Worm (Caenorhabditis elegans) whole organism, early embryonic: ENCODE data around the gene grd-5.

Experiments used
- B0310.2 ChIP-seq: sonication (generic microtip); optimal IDR thresholded peaks from 2 replicates; lab custom pipeline; 2016; ENCODE audit warnings: mild to moderate bottlenecking, missing genetic modification characterization, missing compliant biosample characterization
- F13C5.2 ChIP-seq: sonication (generic microtip); optimal IDR thresholded peaks from 2 replicates; lab custom pipeline; 2017; ENCODE audit warnings: mild to moderate bottlenecking, missing genetic modification characterization, inconsistent platforms, missing compliant biosample characterization
- aly-1 ChIP-seq: sonication (generic microtip); optimal IDR thresholded peaks from 2 replicates; lab custom pipeline; 2016; ENCODE audit warnings: missing genetic modification characterization, missing compliant biosample characterization
- ama-1 ChIP-seq: fragments of 150-350 bp; optimal IDR thresholded peaks from 2 replicates; lab custom pipeline; 2014
- ceh-13 ChIP-seq: fragments of 200-800 bp; sonication (Bioruptor generic); optimal IDR thresholded peaks from 2 replicates; lab custom pipeline; 2018; ENCODE audit warnings: mild to moderate bottlenecking, missing genetic modification characterization, missing compliant biosample characterization
- ceh-36 ChIP-seq: sonication (generic microtip); optimal IDR thresholded peaks from 2 replicates; lab custom pipeline; 2016; ENCODE audit warnings: missing genetic modification characterization, inconsistent platforms, missing compliant biosample characterization
- ets-7 ChIP-seq: sonication (generic microtip); optimal IDR thresholded peaks from 2 replicates; lab custom pipeline; 2016; ENCODE audit warnings: missing genotype, missing genetic modification characterization, missing compliant biosample characterization
- flt-1 ChIP-seq: fragments of 200-800 bp; sonication (Bioruptor generic); IDR thresholded peaks from 2 replicates; pipeline ENCODE4 v1.3.6; 2022; ENCODE audit warnings: missing genetic modification characterization, missing compliant biosample characterization
- hmbx-1 ChIP-seq: sonication (generic microtip); optimal IDR thresholded peaks from 2 replicates; lab custom pipeline; 2016; ENCODE audit warnings: mild to moderate bottlenecking, missing genetic modification characterization, missing compliant biosample characterization
- hmg-4 ChIP-seq: fragments of 200-800 bp; sonication (Bioruptor generic); optimal IDR thresholded peaks from 2 replicates; lab custom pipeline; 2018; ENCODE audit warnings: mild to moderate bottlenecking, missing genetic modification characterization, missing compliant biosample characterization
- hnd-1 ChIP-seq: sonication (generic microtip); optimal IDR thresholded peaks from 2 replicates; lab custom pipeline; 2016; ENCODE audit warnings: missing genetic modification characterization, missing compliant biosample characterization
- pes-1 ChIP-seq: fragments of 200-800 bp; sonication (Bioruptor generic); IDR thresholded peaks from 2 replicates; pipeline ENCODE4 v1.3.6; 2022; ENCODE audit warnings: missing genetic modification reagents, missing genetic modification characterization, missing compliant biosample characterization
- scrt-1 ChIP-seq: fragments of 200-800 bp; sonication (Bioruptor generic); IDR thresholded peaks from 2 replicates; pipeline ENCODE4 v1.3.6; 2022; ENCODE audit warnings: missing genetic modification characterization, missing compliant biosample characterization
- sea-1 ChIP-seq: fragments of 200-800 bp; sonication (Bioruptor generic); conservative IDR thresholded peaks from 2 replicates; pipeline ENCODE4 v1.3.6; 2022; ENCODE audit warnings: missing genetic modification characterization, missing compliant biosample characterization
- tbx-11 ChIP-seq: fragments of 200-800 bp; sonication (Bioruptor generic); IDR thresholded peaks from 2 replicates; pipeline ENCODE4 v1.3.6; 2022; ENCODE audit warnings: missing genetic modification characterization, missing compliant biosample characterization
- tbx-37 ChIP-seq: fragments of 200-800 bp; sonication (Bioruptor generic); conservative IDR thresholded peaks from 2 replicates; pipeline ENCODE4 v1.3.6; 2022; ENCODE audit warnings: missing genetic modification reagents, missing genetic modification characterization, missing compliant biosample characterization
- tra-4 ChIP-seq: sonication (generic microtip); optimal IDR thresholded peaks from 2 replicates; lab custom pipeline; 2017; ENCODE audit warnings: missing genetic modification characterization, missing compliant biosample characterization

grd-5 gene

ce11 chrV:8650365-8650764 lies 31.5 kb downstream of the grd-5 start:
- TF ChIP-seq aly-1 (tag; lab: Kevin White, UChicago) (no peak), ceh-13 (no peak), scrt-1 (GFP tag; lab: Robert Waterston, UW) (no peak), pes-1 (no peak), sea-1 (GFP tag; lab: Robert Waterston, UW) (no peak), ets-7 (tag; lab: Kevin White, UChicago) (no peak), hnd-1 (tag; lab: Kevin White, UChicago) (no peak), tra-4 (tag; lab: Kevin White, UChicago) (no peak), flt-1 (GFP tag; lab: Robert Waterston, UW) (no peak), hmg-4 (GFP tag; lab: Kevin White, UChicago) (no peak), ama-1 (lab: Kevin White, UChicago) (no peak), hmbx-1 (tag; lab: Kevin White, UChicago) (no peak), tbx-37 (no peak), tbx-11 (GFP tag; lab: Robert Waterston, UW) (no peak)

- TF ChIP-seq tbx-11 (GFP tag; lab: Robert Waterston, UW) (no peak), ets-7 (tag; lab: Kevin White, UChicago) (no peak)
These were observed 32.3 kb downstream of the grd-5 start for ce11 chrV:8651007-8651711.

ce11 chrV:8652177-8652576 lies 33.3 kb downstream of the grd-5 start:
- TF ChIP-seq ama-1 (lab: Kevin White, UChicago) (no peak), tra-4 (tag; lab: Kevin White, UChicago) (no peak), tbx-37 (no peak), F13C5.2 (tag; lab: Kevin White, UChicago) (no peak), ceh-13 (no peak), ets-7 (tag; lab: Kevin White, UChicago) (no peak), hmbx-1 (tag; lab: Kevin White, UChicago) (no peak), flt-1 (GFP tag; lab: Robert Waterston, UW) (no peak), scrt-1 (GFP tag; lab: Robert Waterston, UW) (no peak), hnd-1 (tag; lab: Kevin White, UChicago) (no peak), ceh-36 (tag; lab: Kevin White, UChicago) (no peak), B0310.2 (tag; lab: Kevin White, UChicago) (no peak)

- TF ChIP-seq hnd-1 (tag; lab: Kevin White, UChicago) (no peak), ceh-36 (tag; lab: Kevin White, UChicago) (no peak), B0310.2 (tag; lab: Kevin White, UChicago) (no peak), hmg-4 (GFP tag; lab: Kevin White, UChicago) (no peak), scrt-1 (GFP tag; lab: Robert Waterston, UW) (no peak), sea-1 (GFP tag; lab: Robert Waterston, UW) (no peak), tbx-11 (GFP tag; lab: Robert Waterston, UW) (no peak), ceh-13 (no peak), pes-1 (no peak), flt-1 (GFP tag; lab: Robert Waterston, UW) (no peak), aly-1 (tag; lab: Kevin White, UChicago) (no peak), tra-4 (tag; lab: Kevin White, UChicago) (no peak), F13C5.2 (tag; lab: Kevin White, UChicago) (no peak), ama-1 (lab: Kevin White, UChicago) (no peak), hmbx-1 (tag; lab: Kevin White, UChicago) (no peak), tbx-37 (no peak), ets-7 (tag; lab: Kevin White, UChicago) (no peak)
These were observed 34.4 kb downstream of the grd-5 start for ce11 chrV:8653080-8653821.

- TF ChIP-seq hmg-4 (GFP tag; lab: Kevin White, UChicago) (no peak), B0310.2 (tag; lab: Kevin White, UChicago) (no peak), tbx-11 (GFP tag; lab: Robert Waterston, UW) (no peak), ceh-36 (tag; lab: Kevin White, UChicago) (no peak), tra-4 (tag; lab: Kevin White, UChicago) (no peak), pes-1 (no peak), hnd-1 (tag; lab: Kevin White, UChicago) (no peak), sea-1 (GFP tag; lab: Robert Waterston, UW) (no peak), hmbx-1 (tag; lab: Kevin White, UChicago) (no peak), tbx-37 (no peak)
These were observed 35.9 kb downstream of the grd-5 start for ce11 chrV:8654460-8655419.

ce11 chrV:8657911-8658310 lies 39.1 kb downstream of the grd-5 start:
- TF ChIP-seq tbx-11 (GFP tag; lab: Robert Waterston, UW) (no peak), ets-7 (tag; lab: Kevin White, UChicago) (no peak), hnd-1 (tag; lab: Kevin White, UChicago) (no peak), sea-1 (GFP tag; lab: Robert Waterston, UW) (no peak), tbx-37 (no peak), ama-1 (lab: Kevin White, UChicago) (no peak), aly-1 (tag; lab: Kevin White, UChicago) (no peak), B0310.2 (tag; lab: Kevin White, UChicago) (no peak), scrt-1 (GFP tag; lab: Robert Waterston, UW) (no peak), F13C5.2 (tag; lab: Kevin White, UChicago) (no peak), tra-4 (tag; lab: Kevin White, UChicago) (no peak), hmg-4 (GFP tag; lab: Kevin White, UChicago) (no peak), flt-1 (GFP tag; lab: Robert Waterston, UW) (no peak)
